Fruit fly (Drosophila melanogaster): ENCODE measurements around the gene CG4119.

DNA sequence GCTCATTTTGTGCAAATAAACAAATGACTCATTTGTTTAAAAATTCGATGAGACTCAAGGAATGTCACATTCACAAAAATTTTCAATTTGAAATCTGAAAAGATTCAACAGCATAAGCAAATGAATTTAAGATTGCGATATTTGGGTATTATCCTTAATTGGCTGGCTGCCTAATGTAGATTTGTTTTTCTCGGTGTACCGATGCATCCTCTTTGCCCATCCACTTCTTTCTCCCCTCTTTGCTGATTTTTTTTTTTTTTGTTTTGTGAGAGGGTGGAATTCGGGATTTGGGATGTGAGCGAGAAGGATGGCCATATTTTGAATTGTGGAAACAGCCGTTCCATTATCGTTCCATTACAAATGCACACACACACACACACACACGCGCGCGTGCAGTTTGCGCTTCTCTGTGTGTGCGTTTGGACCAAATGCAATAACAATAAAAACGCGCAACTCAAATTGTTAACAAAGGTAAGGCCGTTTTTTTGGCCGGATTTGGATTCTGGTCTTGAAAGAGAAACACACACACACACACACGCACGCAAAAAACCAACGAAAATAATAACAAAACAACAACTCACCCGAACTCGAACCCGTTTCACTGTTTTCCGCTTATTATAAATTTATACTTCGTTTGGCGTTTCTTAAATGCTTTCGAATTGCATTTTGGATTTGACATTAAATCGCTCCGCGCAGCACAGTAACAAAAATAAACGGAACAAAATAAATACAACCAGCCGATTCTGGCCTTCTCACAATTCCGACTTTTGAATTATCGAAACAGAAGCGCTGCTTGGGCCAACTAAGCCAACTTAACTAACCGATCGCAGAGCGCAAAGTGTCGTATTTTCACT lies 13.5 kb downstream of the CG4119 start:
- TF ChIP-seq h (optimal IDR thresholded peaks at IDR 0.05) (no peak), Myc (optimal IDR thresholded peaks at IDR 0.05) (no peak), Sin3A (optimal IDR thresholded peaks at IDR 0.05) (no peak), ttk (optimal IDR thresholded peaks at IDR 0.05) (no peak)

Measured in Kc167 (cell line).